Worm (Caenorhabditis elegans) whole organism, young adult: ENCODE measurements around the gene R160.13.

ENCODE experiments used
- B0019.2 ChIP-seq: fragments of 200-800 bp; sonication (Bioruptor generic); conservative IDR thresholded peaks from 2 replicates; pipeline ENCODE4 v1.3.6; 2022; ENCODE audit warnings: missing genetic modification reagents, missing genetic modification characterization, missing compliant biosample characterization
- B0035.1 ChIP-seq: sonication (generic microtip); optimal IDR thresholded peaks from 2 replicates; lab custom pipeline; 2016; ENCODE audit warnings: missing genetic modification characterization, mild to moderate bottlenecking, missing compliant biosample characterization, missing genotype, missing genetic modification reagents
- F10E7.11 ChIP-seq: sonication (generic microtip); optimal IDR thresholded peaks from 2 replicates; lab custom pipeline; 2017; ENCODE audit warnings: mild to moderate bottlenecking, missing genetic modification characterization, moderate library complexity, missing compliant biosample characterization
- F22D6.2 ChIP-seq: sonication (generic microtip); optimal IDR thresholded peaks from 2 replicates; lab custom pipeline; 2016; ENCODE audit warnings: mild to moderate bottlenecking, missing genetic modification characterization, missing compliant biosample characterization
- F23B12.7 ChIP-seq: sonication (generic microtip); optimal IDR thresholded peaks from 2 replicates; lab custom pipeline; 2017; ENCODE audit warnings: missing genetic modification characterization, mild to moderate bottlenecking, missing compliant biosample characterization, antibody characterized with exemption, moderate library complexity; ENCODE audit not compliant: insufficient read depth
- F37B4.10 ChIP-seq: fragments of 200-800 bp; sonication (Bioruptor generic); IDR thresholded peaks from 2 replicates; pipeline ENCODE4 v1.3.6; 2022; ENCODE audit warnings: missing genetic modification characterization, missing compliant biosample characterization
- F39B2.1 ChIP-seq: fragments of 200-800 bp; sonication (Bioruptor generic); IDR thresholded peaks from 2 replicates; pipeline ENCODE4 v1.3.6; 2022; ENCODE audit warnings: missing genetic modification reagents, missing genetic modification characterization, missing compliant biosample characterization
- F52B5.7 ChIP-seq: sonication (generic microtip); optimal IDR thresholded peaks from 2 replicates; lab custom pipeline; 2016; ENCODE audit warnings: mild to moderate bottlenecking, missing genetic modification characterization, missing compliant biosample characterization
- F55B11.4 ChIP-seq: sonication (generic microtip); optimal IDR thresholded peaks from 2 replicates; lab custom pipeline; 2016; ENCODE audit warnings: missing compliant biosample characterization, missing genetic modification characterization, borderline replicate concordance; ENCODE audit not compliant: insufficient read depth
- F57A8.1 ChIP-seq: fragments of 200-800 bp; sonication (Bioruptor generic); optimal IDR thresholded peaks from 2 replicates; lab custom pipeline; 2018; ENCODE audit warnings: mild to moderate bottlenecking, missing genetic modification characterization, moderate library complexity, missing compliant biosample characterization
- K11D2.4 ChIP-seq: fragments of 200-800 bp; sonication (Bioruptor generic); IDR thresholded peaks from 2 replicates; pipeline ENCODE4 v1.3.6; 2022; ENCODE audit warnings: missing genetic modification reagents, missing genetic modification characterization, missing compliant biosample characterization
- ZK185.1 ChIP-seq: sonication (generic microtip); optimal IDR thresholded peaks from 2 replicates; lab custom pipeline; 2016; ENCODE audit warnings: mild to moderate bottlenecking, missing genetic modification characterization, missing compliant biosample characterization; ENCODE audit not compliant: poor library complexity, severe bottlenecking
- aptf-2 ChIP-seq: fragments of 200-800 bp; sonication (Bioruptor generic); conservative IDR thresholded peaks from 2 replicates; pipeline ENCODE4 v1.3.6; 2022; ENCODE audit warnings: missing genetic modification reagents, missing genetic modification characterization, missing compliant biosample characterization
- ceh-27 ChIP-seq: fragments of 200-800 bp; sonication (Bioruptor generic); optimal IDR thresholded peaks from 2 replicates; lab custom pipeline; 2018; ENCODE audit warnings: mild to moderate bottlenecking, missing genetic modification characterization, moderate library complexity, missing compliant biosample characterization
- ceh-58 ChIP-seq: fragments of 200-800 bp; sonication (Bioruptor generic); IDR thresholded peaks from 2 replicates; pipeline ENCODE4 v1.3.6; 2022; ENCODE audit warnings: missing genetic modification characterization, missing compliant biosample characterization
- dox-1 ChIP-seq: fragments of 200-800 bp; sonication (Bioruptor generic); IDR thresholded peaks from 2 replicates; pipeline ENCODE4 v1.3.6; 2022; ENCODE audit warnings: missing genetic modification reagents, missing genetic modification characterization, missing compliant biosample characterization
- dpl-1 ChIP-seq: fragments of 150-350 bp; optimal IDR thresholded peaks from 2 replicates; lab custom pipeline; 2014; ENCODE audit warnings: missing biosample characterization, missing genetic modification reagents, missing genetic modification characterization
- ekl-4 ChIP-seq: fragments of 200-800 bp; sonication (Bioruptor generic); IDR thresholded peaks from 2 replicates; pipeline ENCODE4 v1.3.6; 2022; ENCODE audit warnings: missing genetic modification reagents, missing genetic modification characterization, missing compliant biosample characterization
- ets-4 ChIP-seq: fragments of 200-800 bp; sonication (Bioruptor generic); optimal IDR thresholded peaks from 2 replicates; lab custom pipeline; 2018; ENCODE audit warnings: mild to moderate bottlenecking, missing genetic modification characterization, missing compliant biosample characterization
- gei-17 ChIP-seq: fragments of 200-800 bp; sonication (Bioruptor generic); optimal IDR thresholded peaks from 2 replicates; lab custom pipeline; 2018; ENCODE audit warnings: mild to moderate bottlenecking, missing genetic modification characterization, missing compliant biosample characterization
- lag-1 ChIP-seq: fragments of 200-800 bp; sonication (Bioruptor generic); IDR thresholded peaks from 2 replicates; pipeline ENCODE4 v1.3.6; 2022; ENCODE audit warnings: missing genetic modification reagents, missing genetic modification characterization, missing compliant biosample characterization
- let-526 ChIP-seq: fragments of 200-800 bp; sonication (Bioruptor generic); IDR thresholded peaks from 2 replicates; pipeline ENCODE4 v1.3.6; 2022; ENCODE audit warnings: missing genetic modification reagents, missing genetic modification characterization, missing compliant biosample characterization
- lir-1 ChIP-seq: fragments of 200-800 bp; sonication (Bioruptor generic); conservative IDR thresholded peaks from 2 replicates; pipeline ENCODE4 v1.3.6; 2022; ENCODE audit warnings: missing genetic modification reagents, missing genetic modification characterization, missing compliant biosample characterization
- lsl-1 ChIP-seq: fragments of 200-800 bp; sonication (Bioruptor generic); optimal IDR thresholded peaks from 2 replicates; lab custom pipeline; 2018; ENCODE audit warnings: mild to moderate bottlenecking, missing genetic modification characterization, moderate library complexity, missing compliant biosample characterization
- mcd-1 ChIP-seq: fragments of 200-800 bp; sonication (Bioruptor generic); IDR thresholded peaks from 2 replicates; pipeline ENCODE4 v1.3.6; 2022; ENCODE audit warnings: missing genetic modification reagents, missing genetic modification characterization, missing compliant biosample characterization
- mel-28 ChIP-seq: sonication (generic microtip); optimal IDR thresholded peaks from 2 replicates; lab custom pipeline; 2016; ENCODE audit warnings: borderline replicate concordance, mild to moderate bottlenecking, missing genetic modification characterization, missing compliant biosample characterization
- nhr-179 ChIP-seq: sonication (generic microtip); optimal IDR thresholded peaks from 2 replicates; lab custom pipeline; 2016; ENCODE audit warnings: mild to moderate bottlenecking, missing genetic modification characterization, missing compliant biosample characterization
- nhr-27 ChIP-seq: fragments of 200-800 bp; sonication (Bioruptor generic); optimal IDR thresholded peaks from 2 replicates; lab custom pipeline; 2018; ENCODE audit warnings: mild to moderate bottlenecking, missing genetic modification characterization, moderate library complexity, missing compliant biosample characterization
- pbrm-1 ChIP-seq: fragments of 200-800 bp; sonication (Bioruptor generic); IDR thresholded peaks from 2 replicates; pipeline ENCODE4 v1.3.6; 2022; ENCODE audit warnings: missing genetic modification reagents, missing genetic modification characterization, missing compliant biosample characterization
- snpc-4 ChIP-seq, 5 experiments: fragments of 150-350 bp in 1 of 5; sonication (generic microtip) in 4 of 5; optimal IDR thresholded peaks; 2 replicates each; lab custom pipeline; 2014 to 2018; ENCODE audit warnings: missing genetic modification characterization in 5 of 5, missing biosample characterization in 3 of 5, antibody characterized with exemption in 2 of 5, mild to moderate bottlenecking in 2 of 5, missing compliant biosample characterization in 2 of 5, missing genotype in 2 of 5, moderate library complexity in 2 of 5, missing genetic modification reagents in 1 of 5
- sptf-2 ChIP-seq: fragments of 200-800 bp; sonication (Bioruptor generic); optimal IDR thresholded peaks from 2 replicates; lab custom pipeline; 2018; ENCODE audit warnings: mild to moderate bottlenecking, missing genetic modification characterization, missing compliant biosample characterization
- tbx-9 ChIP-seq: sonication (generic microtip); optimal IDR thresholded peaks from 2 replicates; lab custom pipeline; 2016; ENCODE audit warnings: borderline replicate concordance, missing genetic modification characterization, inconsistent platforms, missing compliant biosample characterization
- tlf-1 ChIP-seq: fragments of 200-800 bp; sonication (Bioruptor generic); optimal IDR thresholded peaks from 2 replicates; lab custom pipeline; 2018; ENCODE audit warnings: mild to moderate bottlenecking, missing genetic modification characterization, missing compliant biosample characterization

The R160.13 gene

DNA sequence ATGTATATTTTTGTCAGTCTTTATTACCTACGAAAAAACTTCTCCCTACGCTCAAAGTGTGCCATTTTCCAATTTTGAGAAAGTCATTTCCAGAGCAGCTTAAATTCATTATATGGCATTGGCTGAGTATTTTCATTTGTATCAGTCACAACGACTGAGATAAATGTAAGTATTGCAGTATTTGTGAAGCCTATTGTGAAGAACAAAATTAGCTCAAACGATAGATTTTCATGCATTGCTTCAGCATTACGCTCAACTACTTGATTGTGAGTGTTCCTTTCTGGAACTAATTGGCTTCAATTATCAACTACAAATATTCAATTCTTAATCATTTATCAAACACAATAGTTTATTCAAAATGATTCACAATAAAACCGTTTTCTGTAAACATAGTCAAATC is 6.4 kb upstream of the R160.13 start, which contains the start of gene R160.12:
TSS of gene R160.12 (minus strand) at position 101 of the 400 bp plus-strand sequence.
- TF ChIP-seq F22D6.2 (no peak), dpl-1 (GFP tag; lab: Kevin White, UChicago) (no peak)
- TF ChIP-seq, all 124 proteins: peak for 0

ce11 chrX:4376801-4377200 is 5.5 kb upstream of the R160.13 start, which contains the start of gene R160.2:
Gene R160.2 (minus strand): TSS chrX:4376901.
- no peak for TF ChIP-seq nhr-27 (tag; lab: Kevin White, UChicago)
- TF ChIP-seq F57A8.1 (GFP tag; lab: Kevin White, UChicago): no peak
- no peak for TF ChIP-seq tlf-1
- no peak for TF ChIP-seq B0035.1 (tag; lab: Kevin White, UChicago)
- TF ChIP-seq F23B12.7 (tag; lab: Kevin White, UChicago): no peak
- TF ChIP-seq ceh-27: no peak
- TF ChIP-seq dox-1 (GFP tag; lab: Robert Waterston, UW): no peak
- TF ChIP-seq ekl-4 (GFP tag; lab: Robert Waterston, UW): no peak
- no peak for TF ChIP-seq F10E7.11 (tag; lab: Kevin White, UChicago)
- TF ChIP-seq tbx-9 (tag; lab: Kevin White, UChicago): no peak
- no peak for TF ChIP-seq F39B2.1 (GFP tag; lab: Robert Waterston, UW)
- TF ChIP-seq F52B5.7 (tag; lab: Kevin White, UChicago): no peak

DNA sequence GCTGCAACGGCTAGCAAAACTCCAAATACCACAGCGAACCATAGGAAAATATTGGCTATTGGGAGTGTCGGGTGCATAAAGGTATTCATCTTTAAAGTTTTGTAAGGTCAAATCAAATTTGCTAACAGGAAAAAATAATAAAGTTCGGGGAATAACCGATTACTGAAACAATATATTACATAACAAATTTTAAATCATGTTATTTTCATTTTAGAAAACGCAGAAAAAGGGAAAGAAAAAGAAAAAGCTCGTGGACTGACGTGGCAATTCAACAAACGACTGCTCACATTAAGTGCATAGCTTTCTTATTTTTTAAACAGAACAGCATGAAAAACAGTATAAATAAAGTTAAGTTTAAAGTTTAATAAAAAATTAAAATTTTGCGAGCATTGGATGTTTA is 1.8 kb upstream of the R160.13 start, which contains the start of gene R160.6:
TSS of gene R160.6 (minus strand) at position 101 of the 400 bp plus-strand sequence.
- TF ChIP-seq ets-4 (GFP tag; lab: Kevin White, UChicago) (no peak), lsl-1 (GFP tag; lab: Kevin White, UChicago) (no peak), lag-1 (no peak), aptf-2 (no peak), gei-17 (GFP tag; lab: Kevin White, UChicago) (no peak), sptf-2 (no peak), pbrm-1 (no peak), nhr-179 (no peak), snpc-4 (GFP tag; optimal IDR thresholded peaks at IDR 0.05; lab: Kevin White, UChicago) (no peak), snpc-4 (tag; optimal IDR thresholded peaks at IDR 0.05; lab: Kevin White, UChicago) (no peak)

DNA sequence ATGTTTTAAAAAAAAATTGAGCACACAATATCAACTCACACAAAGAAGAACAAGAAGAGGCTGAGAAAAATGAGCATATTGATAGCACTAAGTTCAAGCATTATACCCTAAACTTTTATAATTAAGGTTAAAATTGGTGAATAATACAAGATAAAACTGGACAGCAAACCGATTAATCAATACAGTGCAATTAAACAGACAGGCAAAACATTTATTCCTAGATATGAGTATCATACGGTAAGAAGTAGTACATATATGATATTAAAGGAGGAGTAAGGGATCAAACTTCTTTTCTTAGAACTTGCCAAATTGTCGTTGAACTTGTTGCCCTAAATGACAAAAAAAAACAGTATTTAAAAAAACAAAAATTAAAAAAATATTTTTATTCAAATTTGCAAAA is 675 bp upstream of the R160.13 start, which contains the start of gene R160.14:
TSS of gene R160.14 (minus strand) at position 101 of the 400 bp plus-strand sequence.
- no peak for TF ChIP-seq F37B4.10
- TF ChIP-seq mel-28 (tag; lab: Kevin White, UChicago): no peak
- no peak for TF ChIP-seq lir-1 (GFP tag; lab: Robert Waterston, UW)
- TF ChIP-seq F55B11.4: no peak
- TF ChIP-seq let-526 (GFP tag; lab: Robert Waterston, UW): no peak
- TF ChIP-seq ceh-58 (GFP tag; lab: Robert Waterston, UW): no peak
- TF ChIP-seq F10E7.11 (tag; lab: Kevin White, UChicago): no peak
- no peak for TF ChIP-seq mcd-1 (GFP tag; lab: Robert Waterston, UW)
- no peak for TF ChIP-seq B0019.2
- no peak for TF ChIP-seq ZK185.1 (tag; lab: Kevin White, UChicago)
- TF ChIP-seq K11D2.4 (GFP tag; lab: Robert Waterston, UW): no peak
